Fruit fly (Drosophila melanogaster) whole organism, embryonic: ENCODE data around the gene Nup43.

Experiments used
- Aef1 ChIP-seq: fragments of 200-800 bp; sonication (Bioruptor generic); IDR thresholded peaks from 3 replicates; pipeline ENCODE4 v1.3.6; 2022; ENCODE audit warnings: missing biosample characterization, missing genetic modification characterization
- Atf-2 ChIP-seq: fragments of 200-800 bp; sonication (Bioruptor generic); optimal IDR thresholded peaks from 2 replicates; lab custom pipeline; 2016; ENCODE audit warnings: missing biosample characterization, missing genetic modification characterization
- CG10462 ChIP-seq: fragments of 200-800 bp; sonication (Bioruptor generic); optimal IDR thresholded peaks from 2 replicates; lab custom pipeline; 2016; ENCODE audit warnings: missing biosample characterization, missing genetic modification characterization
- CG11093 ChIP-seq: fragments of 200-800 bp; sonication (Bioruptor generic); IDR thresholded peaks from 3 replicates; pipeline ENCODE4 v1.3.6; 2022; ENCODE audit warnings: missing biosample characterization, missing genetic modification characterization
- CG11398 ChIP-seq: fragments of 200-800 bp; sonication (Bioruptor generic); optimal IDR thresholded peaks from 2 replicates; lab custom pipeline; 2016; ENCODE audit warnings: missing biosample characterization, missing genetic modification characterization
- CG11695 ChIP-seq: fragments of 200-800 bp; sonication (Bioruptor generic); IDR thresholded peaks from 3 replicates; pipeline ENCODE4 v1.3.6; 2022; ENCODE audit warnings: missing biosample characterization, missing genetic modification characterization
- CG12155 ChIP-seq: fragments of 200-800 bp; sonication (Bioruptor generic); optimal IDR thresholded peaks from 3 replicates; lab custom pipeline; 2016; ENCODE audit warnings: missing biosample characterization, missing genetic modification characterization
- CG12769 ChIP-seq: fragments of 200-800 bp; sonication (Bioruptor generic); optimal IDR thresholded peaks from 2 replicates; lab custom pipeline; 2019; ENCODE audit warnings: missing biosample characterization, mild to moderate bottlenecking, missing genetic modification characterization, moderate library complexity
- CG12942 ChIP-seq: fragments of 200-800 bp; sonication (Bioruptor generic); optimal IDR thresholded peaks from 3 replicates; lab custom pipeline; 2016; ENCODE audit warnings: missing biosample characterization, missing genetic modification characterization
- CG13424 ChIP-seq: fragments of 200-800 bp; sonication (Bioruptor generic); optimal IDR thresholded peaks from 2 replicates; lab custom pipeline; 2019; ENCODE audit warnings: missing biosample characterization, mild to moderate bottlenecking, missing genetic modification characterization, moderate library complexity
- CG13624 ChIP-seq: fragments of 200-800 bp; sonication (Bioruptor generic); optimal IDR thresholded peaks from 2 replicates; lab custom pipeline; 2016; ENCODE audit warnings: missing biosample characterization, missing genetic modification characterization
- CG14441 ChIP-seq: fragments of 200-800 bp; sonication (Bioruptor generic); IDR thresholded peaks from 2 replicates; pipeline ENCODE4 v1.3.6; 2022; ENCODE audit warnings: missing biosample characterization, missing genetic modification characterization
- CG14667 ChIP-seq: fragments of 200-800 bp; sonication (Bioruptor generic); IDR thresholded peaks from 2 replicates; pipeline ENCODE4 v1.3.6; 2022; ENCODE audit warnings: missing biosample characterization, missing genetic modification characterization
- CG14860 ChIP-seq: fragments of 200-800 bp; sonication (Bioruptor generic); IDR thresholded peaks from 3 replicates; pipeline ENCODE4 v1.3.6; 2022; ENCODE audit warnings: missing biosample characterization, missing genetic modification characterization; ENCODE audit not compliant: partially characterized antibody
- CG15514 ChIP-seq: fragments of 200-800 bp; sonication (Bioruptor generic); optimal IDR thresholded peaks from 3 replicates; lab custom pipeline; 2017; ENCODE audit warnings: missing biosample characterization, missing genetic modification characterization, mild to moderate bottlenecking, moderate library complexity, missing genetic modification reagents
- CG17328 ChIP-seq: fragments of 200-800 bp; sonication (Bioruptor generic); IDR thresholded peaks from 2 replicates; pipeline ENCODE4 v1.3.6; 2022; ENCODE audit warnings: missing biosample characterization, missing genetic modification characterization
- CG17359 ChIP-seq: fragments of 200-800 bp; sonication (Bioruptor generic); optimal IDR thresholded peaks from 3 replicates; lab custom pipeline; 2018; ENCODE audit warnings: missing biosample characterization, mild to moderate bottlenecking, missing genetic modification characterization, moderate library complexity
- CG30020 ChIP-seq: fragments of 200-800 bp; optimal IDR thresholded peaks from 2 replicates; lab custom pipeline; 2019; ENCODE audit warnings: missing biosample characterization, mild to moderate bottlenecking, missing genetic modification characterization, moderate library complexity
- CG30431 ChIP-seq: fragments of 200-800 bp; sonication (Bioruptor generic); optimal IDR thresholded peaks from 2 replicates; lab custom pipeline; 2017; ENCODE audit warnings: missing biosample characterization, missing genetic modification characterization
- CG7372 ChIP-seq: fragments of 200-800 bp; sonication (Bioruptor generic); IDR thresholded peaks from 2 replicates; pipeline ENCODE4 v1.3.6; 2022; ENCODE audit warnings: missing biosample characterization, missing genetic modification characterization
- CG8089 ChIP-seq: fragments of 200-800 bp; sonication (Bioruptor generic); optimal IDR thresholded peaks from 3 replicates; lab custom pipeline; 2016; ENCODE audit warnings: missing biosample characterization, missing genetic modification characterization
- Dad ChIP-seq: fragments of 200-800 bp; sonication (Bioruptor generic); optimal IDR thresholded peaks from 3 replicates; lab custom pipeline; 2016; ENCODE audit warnings: missing biosample characterization, missing genetic modification characterization
- Ets65A ChIP-seq: fragments of 200-800 bp; sonication (Bioruptor generic); peaks from one replicate; lab custom pipeline; 2016; ENCODE audit warnings: missing biosample characterization, missing genetic modification characterization
- Ets97D ChIP-seq: fragments of 200-800 bp; sonication (Bioruptor generic); optimal IDR thresholded peaks from 3 replicates; lab custom pipeline; 2016; ENCODE audit warnings: missing biosample characterization, missing genetic modification characterization
- Gsc ChIP-seq: fragments of 200-800 bp; sonication (Bioruptor generic); IDR thresholded peaks from 2 replicates; pipeline ENCODE4 v1.3.6; 2022; ENCODE audit warnings: missing biosample characterization, missing genetic modification characterization
- HHEX ChIP-seq: fragments of 200-800 bp; sonication (Bioruptor generic); optimal IDR thresholded peaks from 3 replicates; lab custom pipeline; 2017; ENCODE audit warnings: missing biosample characterization, mild to moderate bottlenecking, missing genetic modification characterization, missing genetic modification reagents
- MESR4 ChIP-seq: fragments of 200-800 bp; sonication (Bioruptor generic); optimal IDR thresholded peaks from 2 replicates; lab custom pipeline; 2018; ENCODE audit warnings: missing biosample characterization, mild to moderate bottlenecking, missing genetic modification characterization, moderate library complexity
- Oaz ChIP-seq: fragments of 200-800 bp; sonication (Bioruptor generic); IDR thresholded peaks from 2 replicates; pipeline ENCODE4 v1.3.6; 2022; ENCODE audit warnings: missing biosample characterization, missing genetic modification characterization
- Taf1 ChIP-seq: fragments of 200-800 bp; sonication (Bioruptor generic); IDR thresholded peaks from 2 replicates; pipeline ENCODE4 v1.3.6; 2022; ENCODE audit warnings: missing biosample characterization, missing genetic modification characterization
- abd-A ChIP-seq: fragments of 200-800 bp; sonication (Bioruptor generic); optimal IDR thresholded peaks from 3 replicates; lab custom pipeline; 2019; ENCODE audit warnings: missing biosample characterization, mild to moderate bottlenecking, missing genetic modification characterization, moderate library complexity
- cas ChIP-seq: fragments of 200-800 bp; sonication (Bioruptor generic); IDR thresholded peaks from 2 replicates; pipeline ENCODE4 v1.3.6; 2022; ENCODE audit warnings: missing biosample characterization, missing genetic modification characterization
- dm ChIP-seq: fragments of 200-800 bp; sonication (Bioruptor generic); optimal IDR thresholded peaks from 3 replicates; lab custom pipeline; 2016; ENCODE audit warnings: missing biosample characterization, missing genetic modification characterization
- ewg ChIP-seq: fragments of 200-800 bp; sonication (Bioruptor generic); optimal IDR thresholded peaks from 3 replicates; lab custom pipeline; 2017; ENCODE audit warnings: mild to moderate bottlenecking, missing biosample characterization, missing genetic modification reagents, missing genetic modification characterization
- gem ChIP-seq: fragments of 200-800 bp; sonication (Bioruptor generic); optimal IDR thresholded peaks from 2 replicates; lab custom pipeline; 2019; ENCODE audit warnings: missing biosample characterization, mild to moderate bottlenecking, missing genetic modification characterization, moderate library complexity
- grau ChIP-seq: fragments of 200-800 bp; optimal IDR thresholded peaks from 3 replicates; lab custom pipeline; 2019; ENCODE audit warnings: missing biosample characterization, mild to moderate bottlenecking, missing genetic modification characterization, moderate library complexity
- hbn ChIP-seq: fragments of 200-800 bp; sonication (Bioruptor generic); IDR thresholded peaks from 2 replicates; pipeline ENCODE4 v1.3.6; 2022; ENCODE audit warnings: missing biosample characterization, missing genetic modification characterization; ENCODE audit not compliant: partially characterized antibody
- ind ChIP-seq: fragments of 200-800 bp; sonication (Bioruptor generic); optimal IDR thresholded peaks from 3 replicates; lab custom pipeline; 2016; ENCODE audit warnings: missing biosample characterization, missing genetic modification characterization
- mam ChIP-seq: fragments of 200-800 bp; sonication (Bioruptor generic); optimal IDR thresholded peaks from 3 replicates; lab custom pipeline; 2016; ENCODE audit warnings: missing biosample characterization, missing genetic modification characterization
- pan ChIP-seq, 4 experiments: fragments of >200 bp in 3 of 4; fragments of 200-800 bp in 1 of 4; sonication (Bioruptor generic) in 1 of 4; optimal IDR thresholded peaks in 3 of 4; IDR thresholded peaks in 1 of 4; 2 replicates each; pipeline versions ENCODE4 v1.3.6 to Lab custom; 2017 to 2022; ENCODE audit warnings: missing biosample characterization in 2 of 4, missing genetic modification characterization in 2 of 4, mixed read lengths in 1 of 4
- pita ChIP-seq: fragments of 200-800 bp; sonication (Bioruptor generic); optimal IDR thresholded peaks from 2 replicates; lab custom pipeline; 2017; ENCODE audit warnings: missing biosample characterization, mild to moderate bottlenecking, missing genetic modification characterization
- row ChIP-seq: fragments of 200-800 bp; sonication (Bioruptor generic); IDR thresholded peaks from 3 replicates; pipeline ENCODE4 v1.3.6; 2022; ENCODE audit warnings: missing biosample characterization, missing genetic modification characterization
- scrt ChIP-seq: fragments of 200-800 bp; sonication (Bioruptor generic); optimal IDR thresholded peaks from 2 replicates; lab custom pipeline; 2018; ENCODE audit warnings: missing biosample characterization, mild to moderate bottlenecking, missing genetic modification characterization, moderate library complexity
- sisA ChIP-seq: fragments of 200-800 bp; sonication (Bioruptor generic); IDR thresholded peaks from 2 replicates; pipeline ENCODE4 v1.3.6; 2022; ENCODE audit warnings: missing biosample characterization, missing genetic modification characterization
- slbo ChIP-seq: fragments of 200-800 bp; sonication (Bioruptor generic); IDR thresholded peaks from 2 replicates; pipeline ENCODE4 v1.3.6; 2022; ENCODE audit warnings: missing biosample characterization, missing genetic modification characterization
- tio ChIP-seq: fragments of 200-800 bp; sonication (Bioruptor generic); optimal IDR thresholded peaks from 2 replicates; lab custom pipeline; 2017; ENCODE audit warnings: missing biosample characterization, missing genetic modification characterization, inconsistent platforms
- tll ChIP-seq, 2 experiments: fragments of 200-800 bp in 1 of 2; fragments of >200 bp in 1 of 2; sonication (Bioruptor generic) in 1 of 2; optimal IDR thresholded peaks; 2 replicates each; lab custom pipeline; 2017 to 2019; ENCODE audit warnings: missing biosample characterization in 2 of 2, missing genetic modification characterization in 2 of 2, mild to moderate bottlenecking in 1 of 2, moderate library complexity in 1 of 2

Nup43 gene

DNA sequence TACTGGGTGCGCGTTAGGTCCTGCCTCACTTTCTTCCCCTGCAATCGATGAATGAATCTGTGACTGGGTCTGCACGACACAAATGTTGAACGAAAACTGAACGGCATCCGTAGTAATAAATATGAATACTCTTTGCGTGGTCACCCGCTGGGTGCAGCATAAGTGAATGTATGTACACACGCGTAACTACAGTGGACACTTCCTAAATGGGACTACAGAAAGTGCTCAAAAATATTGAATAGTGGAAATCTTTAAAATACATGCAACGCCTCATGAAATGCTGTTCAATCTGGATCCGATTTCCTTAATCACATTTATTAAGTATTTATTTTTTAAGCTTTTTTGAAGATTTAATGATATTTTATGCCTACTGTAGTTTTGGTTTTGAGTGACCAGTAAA lies 37.6 kb upstream of the Nup43 start, which contains the start of gene naz:
TSS of gene naz (minus strand) at position 101 of the 400 bp plus-strand sequence.
- TF ChIP-seq CG13424 = no peak
- no peak for TF ChIP-seq CG12942
- no peak for TF ChIP-seq pan (optimal IDR thresholded peaks at IDR 0.05; lab: Kevin White, UChicago)
- peak in 1 of 2 experiments; percentile 16 for TF ChIP-seq pan (GFP tag; optimal IDR thresholded peaks at IDR 0.05 in 1 of 2, IDR thresholded peaks at IDR 0.05 in 1 of 2)
- 0 out of 2 replicates have a peak, but pooled peaks have one; percentile 5 for TF ChIP-seq CG14441 (GFP tag; lab: Robert Waterston, UW)
- peak; percentile 60 for TF ChIP-seq grau (tag; lab: Kevin White, UChicago)
- peak; percentile 7 for TF ChIP-seq gem
- TF ChIP-seq tio = peak; percentile 8
- 0 out of 3 replicates have a peak, but pooled peaks have one; percentile 19 for TF ChIP-seq row (GFP tag; lab: Robert Waterston, UW)
- TF ChIP-seq cas (GFP tag; lab: Robert Waterston, UW) = no peak

DNA sequence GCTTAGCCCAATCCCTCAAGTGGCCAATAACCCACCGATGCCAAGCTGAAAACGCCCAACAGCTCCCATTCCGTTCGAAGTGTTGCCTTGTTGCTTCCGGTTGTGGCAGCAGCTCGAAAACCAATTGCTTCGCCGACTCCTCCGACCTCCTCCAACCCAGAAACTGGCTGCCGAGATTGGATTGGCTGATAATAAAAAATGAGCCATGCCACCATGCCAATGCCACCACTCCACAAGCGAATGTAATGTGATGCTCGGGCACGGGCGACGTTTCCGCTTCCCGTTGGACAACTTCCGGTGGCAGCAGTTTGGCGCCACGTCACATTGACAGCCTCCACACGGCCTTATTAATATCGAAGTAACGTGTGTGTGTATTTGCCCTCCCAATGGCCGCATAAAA lies 27.9 kb upstream of the Nup43 start:
- TF ChIP-seq CG8089 (GFP tag; lab: Kevin White, UChicago) (no peak), abd-A (peak; percentile 54), Ets97D (GFP tag; lab: Kevin White, UChicago) (peak; percentile 6), Ets65A (GFP tag; lab: Kevin White, UChicago) (peak; percentile 86), CG14860 (no peak), scrt (GFP tag; lab: Kevin White, UChicago) (peak; percentile 10)

dm6 chr3R:18355781-18356180 lies 10.7 kb upstream of the Nup43 start:
- peak; percentile 60 for TF ChIP-seq Ets65A (GFP tag; lab: Kevin White, UChicago)
- 0 out of 3 replicates have a peak, but pooled peaks have one; percentile 27 for TF ChIP-seq CG11093
- no peak for TF ChIP-seq pita (GFP tag; lab: Kevin White, UChicago)
- TF ChIP-seq CG7372 (GFP tag; lab: Robert Waterston, UW) = peak; percentile 78

DNA sequence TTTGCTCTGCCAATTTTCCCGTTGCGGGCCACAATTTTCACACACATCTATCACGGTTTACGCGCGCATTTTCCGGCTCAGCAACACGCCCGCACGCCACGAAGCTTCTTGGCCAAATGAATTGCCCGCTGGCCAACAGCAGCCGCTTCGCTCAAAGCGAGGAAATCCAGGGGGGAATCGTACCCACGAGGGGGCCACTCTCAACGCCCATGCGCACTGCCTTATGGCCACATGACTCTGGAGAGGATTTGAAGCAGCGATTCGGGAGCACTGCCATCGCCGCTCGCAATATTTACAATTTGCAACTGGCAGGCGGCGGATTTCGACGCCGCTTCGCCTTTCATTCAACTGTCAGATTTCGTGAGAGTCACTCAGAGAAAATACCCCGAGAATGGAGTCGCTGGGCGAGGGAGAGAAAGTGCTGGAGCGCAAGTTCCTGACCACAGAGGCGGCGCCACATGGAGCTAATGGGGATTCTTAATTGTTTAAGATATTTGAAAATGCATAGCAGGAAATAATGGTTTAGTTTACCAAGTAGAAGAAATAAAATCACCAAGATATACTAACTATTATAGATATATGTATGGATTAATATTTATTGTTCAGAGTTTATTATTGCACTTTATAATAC lies 5.7 kb upstream of the Nup43 start, which contains the start of gene CG15803:
TSS of gene CG15803 (minus strand) at position 99 of the 631 bp plus-strand sequence.
- no peak for TF ChIP-seq CG13624 (GFP tag; lab: Kevin White, UChicago)
- TF ChIP-seq CG15514 = no peak
- TF ChIP-seq CG17328 (GFP tag; lab: Robert Waterston, UW) = no peak
- TF ChIP-seq tll (GFP tag; optimal IDR thresholded peaks at IDR 0.05; lab: Kevin White, UChicago) = no peak
- no peak for TF ChIP-seq slbo (GFP tag; lab: Robert Waterston, UW)
- no peak for TF ChIP-seq CG12155 (GFP tag; lab: Kevin White, UChicago)
- TF ChIP-seq CG11695 (GFP tag; lab: Robert Waterston, UW) = no peak
- peak; percentile 89 for TF ChIP-seq ewg
- TF ChIP-seq mam (GFP tag; lab: Kevin White, UChicago) = peak; percentile 18
- TF ChIP-seq CG11398 (GFP tag; lab: Kevin White, UChicago) = no peak
- no peak for TF ChIP-seq hbn
- no peak for TF ChIP-seq Oaz (GFP tag; lab: Robert Waterston, UW)
- TF ChIP-seq Dad (GFP tag; lab: Kevin White, UChicago) = no peak
- TF ChIP-seq dm (GFP tag; lab: Kevin White, UChicago) = no peak
- TF ChIP-seq Taf1 (GFP tag; lab: Robert Waterston, UW) = no peak
- TF ChIP-seq MESR4 (GFP tag; lab: Kevin White, UChicago) = no peak
- TF ChIP-seq Atf-2 (GFP tag; lab: Kevin White, UChicago) = no peak
- peak; percentile 72 for TF ChIP-seq CG12769 (tag; lab: Kevin White, UChicago)
- no peak for TF ChIP-seq CG30020 (tag; lab: Kevin White, UChicago)
- TF ChIP-seq CG30431 = no peak
- TF ChIP-seq sisA (GFP tag; lab: Robert Waterston, UW) = 0 out of 2 replicates have a peak, but pooled peaks have one; percentile 20
- no peak for TF ChIP-seq CG10462 (GFP tag; lab: Kevin White, UChicago)
- TF ChIP-seq CG14667 (GFP tag; lab: Robert Waterston, UW) = no peak
- TF ChIP-seq HHEX (GFP tag; lab: Kevin White, UChicago) = no peak
- no peak for TF ChIP-seq Aef1 (GFP tag; lab: Robert Waterston, UW)
- no peak for TF ChIP-seq CG17359
- no peak for TF ChIP-seq ind (GFP tag; lab: Kevin White, UChicago)
- TF ChIP-seq Gsc (GFP tag; lab: Robert Waterston, UW) = no peak
